Fruit fly (Drosophila melanogaster) whole organism, embryonic: ENCODE measurements around the gene VhaM9.7-c.
A peak's percentile ranks its signal among the peaks of the same experiment; 100 is the strongest.

Experiments
- Blimp-1 ChIP-seq: fragments of 200-800 bp; sonication (Bioruptor generic); optimal IDR thresholded peaks from 3 replicates; lab custom pipeline; 2018; ENCODE audit warnings: missing biosample characterization, missing genetic modification characterization, mild to moderate bottlenecking, moderate library complexity, missing genetic modification reagents
- CG10147 ChIP-seq: fragments of 200-800 bp; sonication (Bioruptor generic); optimal IDR thresholded peaks from 2 replicates; lab custom pipeline; 2019; ENCODE audit warnings: missing biosample characterization, mild to moderate bottlenecking, missing genetic modification characterization, moderate library complexity
- CG10321 ChIP-seq: fragments of 200-800 bp; sonication (Bioruptor generic); IDR thresholded peaks from 2 replicates; pipeline ENCODE4 v1.3.6; 2022; ENCODE audit warnings: missing biosample characterization, missing genetic modification characterization
- CG11247 ChIP-seq: fragments of 200-800 bp; sonication (Bioruptor generic); IDR thresholded peaks from 2 replicates; pipeline ENCODE4 v1.3.6; 2022; ENCODE audit warnings: missing biosample characterization, missing genetic modification characterization
- CG11723 ChIP-seq: fragments of 200-800 bp; sonication (Bioruptor generic); optimal IDR thresholded peaks from 2 replicates; lab custom pipeline; 2017; ENCODE audit warnings: missing biosample characterization, mild to moderate bottlenecking, missing genetic modification characterization
- CG12219 ChIP-seq: fragments of 200-800 bp; sonication (Bioruptor generic); optimal IDR thresholded peaks from 3 replicates; lab custom pipeline; 2018; ENCODE audit warnings: missing biosample characterization, mild to moderate bottlenecking, missing genetic modification characterization
- CG15269 ChIP-seq: fragments of 200-800 bp; sonication (Bioruptor generic); optimal IDR thresholded peaks from 2 replicates; lab custom pipeline; 2018; ENCODE audit warnings: missing biosample characterization, mild to moderate bottlenecking, missing genetic modification characterization, moderate library complexity
- CG15479 ChIP-seq: fragments of 200-800 bp; sonication (Bioruptor generic); optimal IDR thresholded peaks from 3 replicates; lab custom pipeline; 2019; ENCODE audit warnings: missing biosample characterization, mild to moderate bottlenecking, missing genetic modification characterization, moderate library complexity
- CG15514 ChIP-seq: fragments of 200-800 bp; sonication (Bioruptor generic); optimal IDR thresholded peaks from 3 replicates; lab custom pipeline; 2017; ENCODE audit warnings: missing biosample characterization, missing genetic modification characterization, mild to moderate bottlenecking, moderate library complexity, missing genetic modification reagents
- CG17328 ChIP-seq: fragments of 200-800 bp; sonication (Bioruptor generic); IDR thresholded peaks from 2 replicates; pipeline ENCODE4 v1.3.6; 2022; ENCODE audit warnings: missing biosample characterization, missing genetic modification characterization
- CG18764 ChIP-seq: fragments of 200-800 bp; sonication (Bioruptor generic); optimal IDR thresholded peaks from 3 replicates; lab custom pipeline; 2016; ENCODE audit warnings: missing biosample characterization, missing genetic modification characterization
- CG2712 ChIP-seq: fragments of 200-800 bp; optimal IDR thresholded peaks from 3 replicates; lab custom pipeline; 2019; ENCODE audit warnings: missing biosample characterization, mild to moderate bottlenecking, missing genetic modification characterization, moderate library complexity
- CG34376 ChIP-seq: fragments of 200-800 bp; sonication (Bioruptor generic); optimal IDR thresholded peaks from 2 replicates; lab custom pipeline; 2018; ENCODE audit warnings: missing biosample characterization, mild to moderate bottlenecking, missing genetic modification characterization
- CG43689 ChIP-seq: fragments of 200-800 bp; sonication (Bioruptor generic); IDR thresholded peaks from 2 replicates; pipeline ENCODE4 v1.3.6; 2022; ENCODE audit warnings: missing biosample characterization, missing genetic modification characterization
- CG6689 ChIP-seq: fragments of 200-800 bp; sonication (Bioruptor generic); IDR thresholded peaks from 2 replicates; pipeline ENCODE4 v1.3.6; 2022; ENCODE audit warnings: missing biosample characterization, missing genetic modification characterization
- CG7357 ChIP-seq: fragments of 200-800 bp; sonication (Bioruptor generic); IDR thresholded peaks from 3 replicates; pipeline ENCODE4 v1.3.6; 2022; ENCODE audit warnings: missing biosample characterization, missing genetic modification characterization
- CG7786 ChIP-seq: fragments of 200-800 bp; sonication (Bioruptor generic); optimal IDR thresholded peaks from 2 replicates; lab custom pipeline; 2016; ENCODE audit warnings: missing biosample characterization, missing genetic modification characterization
- CG8089 ChIP-seq: fragments of 200-800 bp; sonication (Bioruptor generic); optimal IDR thresholded peaks from 3 replicates; lab custom pipeline; 2016; ENCODE audit warnings: missing biosample characterization, missing genetic modification characterization
- D ChIP-seq, 2 experiments: fragments of 200-800 bp in 1 of 2; fragments of >200 bp in 1 of 2; sonication (Bioruptor generic) in 1 of 2; optimal IDR thresholded peaks; 2 replicates in 1 of 2; 3 replicates in 1 of 2; lab custom pipeline; 2017; ENCODE audit warnings: mild to moderate bottlenecking in 1 of 2, missing biosample characterization in 1 of 2, missing genetic modification characterization in 1 of 2, missing genetic modification reagents in 1 of 2
- Deaf1 ChIP-seq: fragments of 200-800 bp; optimal IDR thresholded peaks from 3 replicates; lab custom pipeline; 2019; ENCODE audit warnings: missing biosample characterization, mild to moderate bottlenecking, missing genetic modification characterization, moderate library complexity
- GATAe ChIP-seq: fragments of 200-800 bp; sonication (Bioruptor generic); conservative IDR thresholded peaks from 2 replicates; pipeline ENCODE4 v1.3.6; 2022; ENCODE audit warnings: missing biosample characterization, missing genetic modification characterization
- Med ChIP-seq: fragments of 200-800 bp; sonication (Bioruptor generic); peaks from one replicate; lab custom pipeline; 2016; ENCODE audit warnings: missing biosample characterization, missing genetic modification characterization, mild to moderate bottlenecking, inconsistent platforms, moderate library complexity
- Meics ChIP-seq: fragments of 200-800 bp; sonication (Bioruptor generic); optimal IDR thresholded peaks from 2 replicates; lab custom pipeline; 2017; ENCODE audit warnings: missing biosample characterization, mild to moderate bottlenecking, missing genetic modification characterization
- Nf-YB ChIP-seq: fragments of 200-800 bp; sonication (Bioruptor generic); optimal IDR thresholded peaks from 3 replicates; lab custom pipeline; 2019; ENCODE audit warnings: missing biosample characterization, mild to moderate bottlenecking, missing genetic modification characterization, moderate library complexity
- Rx ChIP-seq: fragments of 200-800 bp; sonication (Bioruptor generic); IDR thresholded peaks from 2 replicates; pipeline ENCODE4 v1.3.6; 2022; ENCODE audit warnings: missing biosample characterization, missing genetic modification characterization
- Tbp ChIP-seq: fragments of >200 bp; optimal IDR thresholded peaks from 2 replicates; lab custom pipeline; 2018; ENCODE audit warnings: missing biosample characterization, missing genetic modification characterization
- Trl ChIP-seq, 3 experiments: fragments of >200 bp in 2 of 3; fragments of 200-800 bp in 1 of 3; sonication (Bioruptor generic) in 1 of 3; optimal IDR thresholded peaks; 2 replicates in 1 of 3; 3 replicates in 2 of 3; lab custom pipeline; 2016 to 2017; ENCODE audit warnings: missing biosample characterization in 1 of 3, missing genetic modification characterization in 1 of 3
- cad ChIP-seq: fragments of >200 bp; optimal IDR thresholded peaks from 2 replicates; lab custom pipeline; 2017; ENCODE audit warnings: missing biosample characterization, missing genetic modification characterization
- ci ChIP-seq: fragments of 200-800 bp; sonication (Bioruptor generic); IDR thresholded peaks from 3 replicates; pipeline ENCODE4 v1.3.6; 2022; ENCODE audit warnings: missing biosample characterization, missing genetic modification characterization
- dysf ChIP-seq: fragments of 200-800 bp; sonication (Bioruptor generic); IDR thresholded peaks from 3 replicates; pipeline ENCODE4 v1.3.6; 2022; ENCODE audit warnings: missing biosample characterization, missing genetic modification characterization
- grn ChIP-seq: fragments of 200-800 bp; sonication (Bioruptor generic); optimal IDR thresholded peaks from 3 replicates; lab custom pipeline; 2017; ENCODE audit warnings: missing biosample characterization, missing genetic modification characterization
- h ChIP-seq: fragments of >200 bp; optimal IDR thresholded peaks from 2 replicates; lab custom pipeline; 2017
- kay ChIP-seq: fragments of 200-800 bp; sonication (Bioruptor generic); optimal IDR thresholded peaks from 2 replicates; lab custom pipeline; 2016; ENCODE audit warnings: missing biosample characterization, missing genetic modification characterization
- ken ChIP-seq: fragments of 200-800 bp; sonication (Bioruptor generic); IDR thresholded peaks from 3 replicates; pipeline ENCODE4 v1.3.6; 2022; ENCODE audit warnings: missing biosample characterization, missing genetic modification characterization
- kni ChIP-seq: fragments of 200-800 bp; sonication (Bioruptor generic); optimal IDR thresholded peaks from 3 replicates; lab custom pipeline; 2017; ENCODE audit warnings: mild to moderate bottlenecking, missing biosample characterization, missing genetic modification reagents, missing genetic modification characterization
- mirr ChIP-seq: fragments of 200-800 bp; sonication (Bioruptor generic); optimal IDR thresholded peaks from 3 replicates; lab custom pipeline; 2018; ENCODE audit warnings: missing biosample characterization, mild to moderate bottlenecking, missing genetic modification characterization
- mld ChIP-seq: fragments of 200-800 bp; sonication (Bioruptor generic); IDR thresholded peaks from 3 replicates; pipeline ENCODE4 v1.3.6; 2022; ENCODE audit warnings: missing biosample characterization, missing genetic modification characterization; ENCODE audit not compliant: partially characterized antibody
- odd ChIP-seq: fragments of 200-800 bp; sonication (Bioruptor generic); optimal IDR thresholded peaks from 2 replicates; lab custom pipeline; 2017; ENCODE audit warnings: missing biosample characterization, mild to moderate bottlenecking, missing genetic modification characterization
- p53 ChIP-seq: fragments of 200-800 bp; sonication (Bioruptor generic); optimal IDR thresholded peaks from 2 replicates; lab custom pipeline; 2016; ENCODE audit warnings: missing biosample characterization, missing genetic modification characterization
- pho ChIP-seq: fragments of 200-800 bp; sonication (Bioruptor generic); optimal IDR thresholded peaks from 2 replicates; lab custom pipeline; 2016; ENCODE audit warnings: missing biosample characterization, missing genetic modification characterization
- pum ChIP-seq: fragments of 200-800 bp; sonication (Bioruptor generic); optimal IDR thresholded peaks from 2 replicates; lab custom pipeline; 2016; ENCODE audit warnings: missing biosample characterization, missing genetic modification characterization
- seq ChIP-seq: fragments of 200-800 bp; sonication (Bioruptor generic); IDR thresholded peaks from 2 replicates; pipeline ENCODE4 v1.3.6; 2022; ENCODE audit warnings: missing biosample characterization, missing genetic modification characterization
- sug ChIP-seq: fragments of 200-800 bp; optimal IDR thresholded peaks from 2 replicates; lab custom pipeline; 2019; ENCODE audit warnings: missing biosample characterization, mild to moderate bottlenecking, missing genetic modification characterization, moderate library complexity
- tin ChIP-seq: fragments of 200-800 bp; sonication (Bioruptor generic); optimal IDR thresholded peaks from 3 replicates; lab custom pipeline; 2016; ENCODE audit warnings: missing biosample characterization, missing genetic modification characterization
- tll ChIP-seq, 2 experiments: fragments of 200-800 bp in 1 of 2; fragments of >200 bp in 1 of 2; sonication (Bioruptor generic) in 1 of 2; optimal IDR thresholded peaks; 2 replicates each; lab custom pipeline; 2017 to 2019; ENCODE audit warnings: missing biosample characterization in 2 of 2, missing genetic modification characterization in 2 of 2, mild to moderate bottlenecking in 1 of 2, moderate library complexity in 1 of 2
- z ChIP-seq: fragments of 200-800 bp; sonication (Bioruptor generic); IDR thresholded peaks from 3 replicates; pipeline ENCODE4 v1.3.6; 2022; ENCODE audit warnings: missing biosample characterization, missing genetic modification characterization

VhaM9.7-c gene

DNA sequence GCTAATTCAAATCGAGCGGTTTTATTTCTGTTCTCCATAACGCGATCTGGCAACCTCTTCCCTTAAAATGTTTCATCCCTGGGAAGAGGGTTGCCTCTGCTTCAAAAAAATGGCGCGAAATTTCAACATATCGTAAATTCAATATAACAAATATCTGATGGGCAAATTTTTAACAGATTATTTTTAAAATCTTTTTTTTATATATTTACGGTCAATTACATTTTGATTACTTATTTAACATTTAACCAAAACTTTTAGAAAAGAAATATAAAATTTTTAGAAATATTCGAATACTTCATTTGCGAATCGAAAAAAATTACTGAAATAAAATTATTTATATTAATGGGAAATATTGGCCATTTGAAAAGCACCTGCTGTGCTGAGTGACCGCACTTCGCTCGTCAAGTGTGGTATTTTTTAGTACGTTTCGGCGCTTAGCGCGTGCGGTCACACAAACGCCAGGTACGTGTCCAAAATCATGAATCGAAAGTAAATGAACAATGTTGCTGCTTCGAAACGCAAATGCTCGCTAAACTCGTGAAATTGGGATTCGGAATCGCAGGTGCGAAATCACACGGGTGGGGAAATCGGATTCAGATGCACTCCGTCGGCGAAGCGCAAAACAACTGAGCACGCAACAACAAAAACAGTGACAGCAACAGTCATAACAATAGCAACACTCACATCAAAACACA lies 16.6 kb downstream of the VhaM9.7-c start, which contains the start of gene Ero1L (continued):
- TF ChIP-seq CG15514 (GFP tag; lab: Kevin White, UChicago) = peak; percentile 45
- TF ChIP-seq pum = no peak
- TF ChIP-seq dysf (GFP tag; lab: Robert Waterston, UW) = no peak
- no peak for TF ChIP-seq pho (GFP tag; lab: Kevin White, UChicago)
- TF ChIP-seq CG34376 (GFP tag; lab: Kevin White, UChicago) = no peak
- peak; percentile 14 for TF ChIP-seq kay (GFP tag; lab: Kevin White, UChicago)
- TF ChIP-seq GATAe (GFP tag; lab: Robert Waterston, UW) = no peak
- TF ChIP-seq Rx = no peak
- TF ChIP-seq Meics (GFP tag; lab: Kevin White, UChicago) = peak; percentile 52
- TF ChIP-seq mirr (GFP tag; lab: Kevin White, UChicago) = no peak
- peak; percentile 3 for TF ChIP-seq kni (GFP tag; lab: Kevin White, UChicago)
- no peak for TF ChIP-seq CG7357 (GFP tag; lab: Robert Waterston, UW)

DNA sequence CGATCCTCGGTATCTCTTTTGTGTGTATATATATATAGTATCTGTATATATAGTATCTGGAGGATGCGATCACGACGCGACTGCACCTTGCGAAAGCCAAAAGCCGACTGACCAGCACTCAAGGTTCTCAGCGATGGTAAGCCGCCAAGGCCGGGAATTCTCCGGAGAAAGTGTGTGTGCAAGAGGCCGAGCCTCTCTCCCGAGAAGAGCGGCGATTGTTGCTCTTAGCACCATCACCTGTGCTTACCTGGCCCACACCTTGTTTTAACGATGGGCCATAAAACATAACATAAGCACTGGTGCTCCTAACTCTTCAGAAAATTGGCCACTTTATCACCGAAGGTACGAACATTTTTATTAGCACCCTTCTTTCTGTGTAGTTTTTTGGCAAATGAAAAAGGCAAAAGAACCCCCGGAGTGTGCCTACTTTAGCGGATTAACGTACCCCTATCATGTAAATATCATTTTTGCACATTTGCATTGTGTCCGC lies 19.3 kb downstream of the VhaM9.7-c start, which contains the start of gene mas:
Gene mas, minus strand, starts transcription at position 112 of the 490 bp plus-strand sequence.
- TF ChIP-seq pum = no peak
- peak; percentile 32 for TF ChIP-seq Blimp-1
- TF ChIP-seq CG10321 = no peak
- TF ChIP-seq p53 (GFP tag; lab: Kevin White, UChicago) = no peak
- TF ChIP-seq CG15479 (GFP tag; lab: Kevin White, UChicago) = peak; percentile 57
- TF ChIP-seq D (optimal IDR thresholded peaks at IDR 0.05; lab: Kevin White, UChicago) = no peak
- no peak for TF ChIP-seq D (GFP tag; optimal IDR thresholded peaks at IDR 0.05; lab: Kevin White, UChicago)
- peak; percentile 93 for TF ChIP-seq cad (GFP tag; lab: Kevin White, UChicago)
- TF ChIP-seq CG6689 (GFP tag; lab: Robert Waterston, UW) = no peak
- TF ChIP-seq CG15269 = no peak
- TF ChIP-seq Trl (optimal IDR thresholded peaks at IDR 0.05; lab: Kevin White, UChicago) = peak in 1 of 2 experiments; percentile 41
- no peak for TF ChIP-seq Trl (GFP tag; optimal IDR thresholded peaks at IDR 0.05; lab: Kevin White, UChicago)
- 0 out of 3 replicates have a peak, but pooled peaks have one; percentile 16 for TF ChIP-seq ci (GFP tag; lab: Robert Waterston, UW)
- TF ChIP-seq z (GFP tag; lab: Robert Waterston, UW) = no peak
- peak in 1 of 2 experiments; percentile 40 for TF ChIP-seq tll (GFP tag; optimal IDR thresholded peaks at IDR 0.05; lab: Kevin White, UChicago)
- TF ChIP-seq Med = peak; percentile 43
- TF ChIP-seq seq (GFP tag; lab: Robert Waterston, UW) = no peak
- 0 out of 3 replicates have a peak, but pooled peaks have one; percentile 35 for TF ChIP-seq ken (GFP tag; lab: Robert Waterston, UW)
- TF ChIP-seq, all 482 proteins: peak for 8

DNA sequence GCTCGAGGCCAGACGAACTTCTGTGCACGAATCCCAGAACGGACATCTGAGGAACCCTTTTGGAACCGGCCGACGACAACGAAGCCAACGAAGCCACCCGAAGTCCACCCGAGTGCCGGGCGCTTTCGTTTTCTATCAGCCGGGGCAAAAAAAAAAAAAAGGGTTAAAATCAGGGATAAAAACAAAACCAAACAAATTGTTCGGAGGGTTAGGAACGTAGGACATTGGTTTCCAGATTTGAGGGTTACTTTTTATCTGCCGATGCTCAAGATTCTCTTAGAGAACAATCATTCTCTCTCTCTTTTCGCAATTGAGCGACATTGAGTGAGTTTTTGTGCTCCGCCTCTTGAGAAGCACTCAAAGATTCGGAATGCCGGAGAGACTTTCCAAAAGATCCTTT lies 25.7 kb downstream of the VhaM9.7-c start, which contains the start of gene nab:
Gene nab, minus strand, starts transcription at position 7 of the 400 bp plus-strand sequence.
- TF ChIP-seq Nf-YB (peak; percentile 58), odd (GFP tag; lab: Kevin White, UChicago) (no peak), CG11723 (no peak), Deaf1 (peak; percentile 92), h (lab: Kevin White, UChicago) (no peak), CG17328 (GFP tag; lab: Robert Waterston, UW) (0 out of 2 replicates have a peak, but pooled peaks have one; percentile 7), CG43689 (GFP tag; lab: Robert Waterston, UW) (no peak), CG12219 (GFP tag; lab: Kevin White, UChicago) (no peak), kay (GFP tag; lab: Kevin White, UChicago) (no peak), CG11247 (no peak), Trl (optimal IDR thresholded peaks at IDR 0.05; lab: Kevin White, UChicago) (peak; percentile 7 to 66), Trl (GFP tag; optimal IDR thresholded peaks at IDR 0.05; lab: Kevin White, UChicago) (no peak), CG8089 (GFP tag; lab: Kevin White, UChicago) (no peak), CG18764 (GFP tag; lab: Kevin White, UChicago) (no peak), mld (GFP tag; lab: Robert Waterston, UW) (no peak), tin (no peak), Tbp (GFP tag; lab: Kevin White, UChicago) (no peak), CG10147 (GFP tag; lab: Kevin White, UChicago) (no peak), sug (tag; lab: Kevin White, UChicago) (no peak), CG7786 (GFP tag; lab: Kevin White, UChicago) (no peak), grn (GFP tag; lab: Kevin White, UChicago) (no peak), CG2712 (tag; lab: Kevin White, UChicago) (no peak)
